Worm (Caenorhabditis elegans) whole organism, L2 larva: ENCODE data around the gene nhr-226.

ENCODE experiments used
- aly-2 ChIP-seq: fragments of 150-350 bp; optimal IDR thresholded peaks from 2 replicates; lab custom pipeline; 2014; ENCODE audit warnings: missing biosample characterization, missing genetic modification characterization
- ceh-82 ChIP-seq: fragments of 150-350 bp; optimal IDR thresholded peaks from 2 replicates; lab custom pipeline; 2014; ENCODE audit warnings: missing biosample characterization, missing genetic modification characterization
- egl-27 ChIP-seq: sonication (generic microtip); optimal IDR thresholded peaks from 3 replicates; lab custom pipeline; 2017; ENCODE audit warnings: missing biosample characterization, missing genetic modification reagents, missing genetic modification characterization
- fos-1 ChIP-seq: fragments of 150-350 bp; optimal IDR thresholded peaks from 2 replicates; lab custom pipeline; 2014; ENCODE audit warnings: missing biosample characterization, missing genetic modification characterization
- sem-4 ChIP-seq: fragments of 150-350 bp; optimal IDR thresholded peaks from 2 replicates; lab custom pipeline; 2014; ENCODE audit warnings: missing biosample characterization, missing genetic modification reagents, missing genetic modification characterization
- sma-3 ChIP-seq: sonication (generic microtip); optimal IDR thresholded peaks from 2 replicates; lab custom pipeline; 2016; ENCODE audit warnings: missing genetic modification reagents, missing genetic modification characterization, missing compliant biosample characterization
- unc-62 ChIP-seq: fragments of 150-350 bp; optimal IDR thresholded peaks from 2 replicates; lab custom pipeline; 2014; ENCODE audit warnings: missing biosample characterization, missing genetic modification reagents, missing genetic modification characterization
- zag-1 ChIP-seq: fragments of 150-350 bp; optimal IDR thresholded peaks from 2 replicates; lab custom pipeline; 2014; ENCODE audit warnings: missing biosample characterization, missing genetic modification characterization

- no peak for TF ChIP-seq egl-27
- TF ChIP-seq unc-62, result no peak
- TF ChIP-seq zag-1, result no peak
- no peak for TF ChIP-seq ceh-82 (tag; lab: Kevin White, UChicago)
- TF ChIP-seq aly-2 (tag; lab: Kevin White, UChicago), result no peak
- no peak for TF ChIP-seq sma-3 (GFP tag; lab: Kevin White, UChicago)
- TF ChIP-seq sem-4 (tag; lab: Kevin White, UChicago), result no peak
- TF ChIP-seq fos-1 (tag; lab: Kevin White, UChicago), result no peak
These were observed 41.5 kb downstream of the nhr-226 start, which contains the start of gene irld-28 for ce11 chrV:2336151-2336550.
